Worm (Caenorhabditis elegans): ENCODE measurements around the gene Y57G11A.2.

DNA sequence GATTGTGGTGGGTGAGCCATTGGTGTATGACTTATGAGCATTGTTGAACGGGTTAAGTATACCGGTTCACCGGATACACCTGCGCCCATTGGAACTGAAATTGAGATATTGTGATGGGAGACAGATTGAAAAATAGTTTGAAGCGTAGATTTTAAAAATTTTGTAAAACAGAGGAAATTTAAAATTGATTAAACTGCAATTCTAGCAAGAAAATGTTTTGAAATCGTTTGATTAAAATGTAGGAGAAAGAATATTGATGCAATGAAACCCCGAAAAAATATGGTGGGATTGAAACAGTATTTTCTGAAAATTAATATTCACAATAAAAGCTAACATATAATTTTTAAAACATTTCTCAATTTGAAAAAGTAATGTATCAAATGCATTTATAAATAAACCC lies 35.5 kb upstream of the Y57G11A.2 start, which contains the start of gene Y57G11B.6:
- no peak for TF ChIP-seq K02D7.2 (tag; optimal IDR thresholded peaks at IDR 0.05)
- no peak for TF ChIP-seq dve-1 (tag; optimal IDR thresholded peaks at IDR 0.05)
- no peak for TF ChIP-seq ets-4 (tag; optimal IDR thresholded peaks at IDR 0.05)
- no peak for TF ChIP-seq ceh-14 (tag; optimal IDR thresholded peaks at IDR 0.05)
